Worm (Caenorhabditis elegans): Measurements from ENCODE around the gene PDB1.1.
A peak's percentile ranks its signal among the peaks of the same experiment; 100 is the strongest.

Gene PDB1.1

ce11 chrX:7587741-7588235 is 28.9 kb upstream of the PDB1.1 start:
- TF ChIP-seq ceh-27 (GFP tag; optimal IDR thresholded peaks at IDR 0.05) (no peak), madf-6 (GFP tag; IDR thresholded peaks at IDR 0.05) (no peak), rec-8 (tag; optimal IDR thresholded peaks at IDR 0.05) (no peak), die-1 (tag; optimal IDR thresholded peaks at IDR 0.05) (no peak), B0019.2 (GFP tag; conservative IDR thresholded peaks at IDR 0.05) (no peak), F33H1.4 (GFP tag; IDR thresholded peaks at IDR 0.05) (no peak), nfya-1 (tag; optimal IDR thresholded peaks at IDR 0.05; ENCODE audit: borderline replicate concordance, insufficient read depth) (no peak), chd-7 (tag; optimal IDR thresholded peaks at IDR 0.05) (no peak)

ce11 chrX:7586588-7586987 is 27.7 kb upstream of the PDB1.1 start:
- TF ChIP-seq F33H1.4 (GFP tag; IDR thresholded peaks at IDR 0.05) (no peak), zim-3 (tag; optimal IDR thresholded peaks at IDR 0.05) (no peak), ztf-26 (tag; optimal IDR thresholded peaks at IDR 0.05) (peak; percentile 5), ztf-6 (GFP tag; IDR thresholded peaks at IDR 0.05) (no peak), ZK185.1 (tag; optimal IDR thresholded peaks at IDR 0.05; ENCODE audit: poor library complexity, severe bottlenecking) (no peak), attf-5 (GFP tag; optimal IDR thresholded peaks at IDR 0.05) (no peak), cebp-1 (GFP tag; IDR thresholded peaks at IDR 0.05) (no peak), cebp-1 (tag; optimal IDR thresholded peaks at IDR 0.05) (no peak), F37B4.10 (GFP tag; IDR thresholded peaks at IDR 0.05) (no peak), tlf-1 (GFP tag; optimal IDR thresholded peaks at IDR 0.05) (no peak), zfh-2 (GFP tag; conservative IDR thresholded peaks at IDR 0.05) (peak; percentile 52; the same call in 1 of the 2 replicates), die-1 (tag; optimal IDR thresholded peaks at IDR 0.05) (no peak)

- TF ChIP-seq nfyb-1 (GFP tag; IDR thresholded peaks at IDR 0.05) (no peak), lin-26 (GFP tag; IDR thresholded peaks at IDR 0.05) (0 out of 2 replicates have a peak, but pooled peaks have one; percentile 23), ztf-26 (tag; optimal IDR thresholded peaks at IDR 0.05) (peak; percentile 24), lin-40 (tag; optimal IDR thresholded peaks at IDR 0.05) (peak; percentile 11)
Observed at ce11 chrX:7585610-7586259, 26.9 kb upstream of the PDB1.1 start, which contains the start of gene adt-2. Gene adt-2, plus strand, starts transcription at chrX:7586209.

- no peak for TF ChIP-seq attf-3 (GFP tag; conservative IDR thresholded peaks at IDR 0.05)
- TF ChIP-seq B0019.2 (GFP tag; conservative IDR thresholded peaks at IDR 0.05): no peak
- no peak for TF ChIP-seq nhr-27 (tag; optimal IDR thresholded peaks at IDR 0.05)
- TF ChIP-seq pbrm-1 (GFP tag; IDR thresholded peaks at IDR 0.05): no peak
- TF ChIP-seq C17E4.6 (GFP tag; IDR thresholded peaks at IDR 0.05): no peak
- no peak for TF ChIP-seq unc-130 (GFP tag; optimal IDR thresholded peaks at IDR 0.05)
- TF ChIP-seq madf-10 (tag; optimal IDR thresholded peaks at IDR 0.05): no peak
- TF ChIP-seq lin-35 (GFP tag; optimal IDR thresholded peaks at IDR 0.05): no peak
Observed at ce11 chrX:7583930-7584329, 25.0 kb upstream of the PDB1.1 start.

- TF ChIP-seq ceh-91 (GFP tag; IDR thresholded peaks at IDR 0.05) (no peak), ama-1 (optimal IDR thresholded peaks at IDR 0.05) (no peak), ama-1 (GFP tag; optimal IDR thresholded peaks at IDR 0.05) (no peak), sptf-2 (GFP tag; optimal IDR thresholded peaks at IDR 0.05) (no peak), K11D2.4 (GFP tag; IDR thresholded peaks at IDR 0.05) (no peak), F22D6.2 (tag; optimal IDR thresholded peaks at IDR 0.05) (no peak), lin-26 (GFP tag; IDR thresholded peaks at IDR 0.05) (no peak), hlh-12 (tag; optimal IDR thresholded peaks at IDR 0.05) (no peak), nhr-120 (GFP tag; IDR thresholded peaks at IDR 0.05) (no peak), F57C9.4 (tag; optimal IDR thresholded peaks at IDR 0.05) (no peak), lin-35 (GFP tag; optimal IDR thresholded peaks at IDR 0.05) (no peak), lin-54 (GFP tag; optimal IDR thresholded peaks at IDR 0.05) (no peak), ekl-4 (GFP tag; IDR thresholded peaks at IDR 0.05) (no peak), aptf-3 (GFP tag; IDR thresholded peaks at IDR 0.05) (no peak)
Observed at ce11 chrX:7582223-7582622, 23.3 kb upstream of the PDB1.1 start.

All from whole organism, young adult.